Worm (Caenorhabditis elegans): ENCODE data around the gene twk-49.

- TF ChIP-seq klf-2 (GFP tag; conservative IDR thresholded peaks at IDR 0.05) (no peak), cog-1 (tag; optimal IDR thresholded peaks at IDR 0.05) (no peak), ref-1 (GFP tag; conservative IDR thresholded peaks at IDR 0.05) (no peak), flt-1 (GFP tag; IDR thresholded peaks at IDR 0.05) (no peak), tab-1 (GFP tag; IDR thresholded peaks at IDR 0.05) (no peak), ztf-23 (GFP tag; IDR thresholded peaks at IDR 0.05) (no peak)
These were observed 20.7 kb upstream of the twk-49 start for ce11 chrII:6519703-6520102.

Data from whole organism, midembryonic.